Worm (Caenorhabditis elegans) whole organism, mixed stage, embryonic: Measurements from ENCODE around the gene Y22D7AL.16.

Source experiments
- bed-3 ChIP-seq: fragments of 200-800 bp; sonication (Bioruptor generic); optimal IDR thresholded peaks from 3 replicates; lab custom pipeline; 2018; ENCODE audit warnings: mild to moderate bottlenecking, missing genetic modification characterization, moderate library complexity, missing compliant biosample characterization
- blmp-1 ChIP-seq: fragments of 150-350 bp; optimal IDR thresholded peaks from 2 replicates; lab custom pipeline; 2014; ENCODE audit warnings: missing biosample characterization, missing genetic modification characterization
- ceh-43 ChIP-seq: fragments of 200-800 bp; sonication (Bioruptor generic); optimal IDR thresholded peaks from 2 replicates; lab custom pipeline; 2018; ENCODE audit warnings: mild to moderate bottlenecking, missing genetic modification characterization, moderate library complexity, missing compliant biosample characterization
- ceh-83 ChIP-seq: fragments of 200-800 bp; sonication (Bioruptor generic); optimal IDR thresholded peaks from 2 replicates; lab custom pipeline; 2018; ENCODE audit warnings: mild to moderate bottlenecking, missing genetic modification characterization, missing compliant biosample characterization
- ces-1 ChIP-seq: fragments of 150-350 bp; optimal IDR thresholded peaks from 2 replicates; lab custom pipeline; 2014; ENCODE audit warnings: missing biosample characterization, missing genetic modification reagents, missing genetic modification characterization
- cnd-1 ChIP-seq: fragments of 200-800 bp; sonication (Bioruptor generic); optimal IDR thresholded peaks from 2 replicates; lab custom pipeline; 2018; ENCODE audit warnings: mild to moderate bottlenecking, missing genetic modification characterization, missing compliant biosample characterization
- drap-1 ChIP-seq: fragments of 200-800 bp; sonication (Bioruptor generic); optimal IDR thresholded peaks from 3 replicates; lab custom pipeline; 2018; ENCODE audit warnings: mild to moderate bottlenecking, missing genetic modification characterization, missing compliant biosample characterization
- elt-1 ChIP-seq: sonication (generic microtip); optimal IDR thresholded peaks from 2 replicates; lab custom pipeline; 2017; ENCODE audit warnings: missing genetic modification characterization, mild to moderate bottlenecking, missing compliant biosample characterization, antibody characterized with exemption, moderate library complexity, borderline replicate concordance; ENCODE audit not compliant: insufficient read depth
- flh-1 ChIP-seq: fragments of 200-800 bp; sonication (Bioruptor generic); optimal IDR thresholded peaks from 2 replicates; lab custom pipeline; 2018; ENCODE audit warnings: mild to moderate bottlenecking, missing genetic modification characterization, moderate library complexity, missing compliant biosample characterization
- ham-2 ChIP-seq: fragments of 200-800 bp; sonication (Bioruptor generic); optimal IDR thresholded peaks from 2 replicates; lab custom pipeline; 2018; ENCODE audit warnings: mild to moderate bottlenecking, missing genetic modification characterization, missing compliant biosample characterization
- hlh-1 ChIP-seq: fragments of 150-350 bp; optimal IDR thresholded peaks from 2 replicates; lab custom pipeline; 2014; ENCODE audit warnings: missing biosample characterization, missing genetic modification reagents, missing genetic modification characterization
- lin-13 ChIP-seq: fragments of 150-350 bp; optimal IDR thresholded peaks from 2 replicates; lab custom pipeline; 2014; ENCODE audit warnings: missing biosample characterization, missing genetic modification characterization
- lin-32 ChIP-seq: fragments of 200-800 bp; sonication (Bioruptor generic); optimal IDR thresholded peaks from 2 replicates; lab custom pipeline; 2018; ENCODE audit warnings: mild to moderate bottlenecking, missing genetic modification characterization, missing compliant biosample characterization
- lsy-2 ChIP-seq: fragments of 150-350 bp; optimal IDR thresholded peaks from 2 replicates; lab custom pipeline; 2014; ENCODE audit warnings: missing biosample characterization, missing genetic modification characterization
- mab-5 ChIP-seq: fragments of 150-350 bp; optimal IDR thresholded peaks from 2 replicates; lab custom pipeline; 2014; ENCODE audit warnings: missing biosample characterization, missing genetic modification characterization
- mep-1 ChIP-seq: fragments of 150-350 bp; optimal IDR thresholded peaks from 2 replicates; lab custom pipeline; 2017; ENCODE audit warnings: missing biosample characterization, missing genetic modification reagents, missing genetic modification characterization, inconsistent platforms
- mls-2 ChIP-seq: sonication (generic microtip); optimal IDR thresholded peaks from 2 replicates; lab custom pipeline; 2016; ENCODE audit warnings: mild to moderate bottlenecking, missing genetic modification characterization, moderate library complexity, missing compliant biosample characterization
- nhr-12 ChIP-seq: fragments of 150-350 bp; optimal IDR thresholded peaks from 2 replicates; lab custom pipeline; 2014; ENCODE audit warnings: missing biosample characterization, missing genetic modification characterization
- nhr-237 ChIP-seq: fragments of 150-350 bp; optimal IDR thresholded peaks from 2 replicates; lab custom pipeline; 2014; ENCODE audit warnings: missing biosample characterization, missing genetic modification characterization
- nhr-28 ChIP-seq: fragments of 150-350 bp; optimal IDR thresholded peaks from 2 replicates; lab custom pipeline; 2014; ENCODE audit warnings: missing biosample characterization, missing genetic modification characterization
- nhr-76 ChIP-seq: sonication (generic microtip); optimal IDR thresholded peaks from 2 replicates; lab custom pipeline; 2017; ENCODE audit warnings: missing biosample characterization, missing genetic modification characterization
- sem-2 ChIP-seq: fragments of 200-800 bp; sonication (Bioruptor generic); optimal IDR thresholded peaks from 2 replicates; lab custom pipeline; 2018; ENCODE audit warnings: mild to moderate bottlenecking, missing genetic modification characterization, missing compliant biosample characterization
- snpc-4 ChIP-seq: fragments of 150-350 bp; optimal IDR thresholded peaks from 2 replicates; lab custom pipeline; 2014; ENCODE audit warnings: missing biosample characterization, missing genetic modification characterization
- sptf-1 ChIP-seq: sonication (generic microtip); optimal IDR thresholded peaks from 2 replicates; lab custom pipeline; 2017; ENCODE audit warnings: mild to moderate bottlenecking, missing genetic modification characterization, moderate library complexity, missing compliant biosample characterization
- tbx-8 ChIP-seq: fragments of 200-800 bp; sonication (Bioruptor generic); optimal IDR thresholded peaks from 2 replicates; lab custom pipeline; 2018; ENCODE audit warnings: mild to moderate bottlenecking, missing genetic modification characterization, moderate library complexity, missing compliant biosample characterization
- unc-120 ChIP-seq: sonication (generic microtip); optimal IDR thresholded peaks from 2 replicates; lab custom pipeline; 2017; ENCODE audit warnings: missing genetic modification characterization, missing compliant biosample characterization; ENCODE audit not compliant: poor library complexity, severe bottlenecking
- unc-39 ChIP-seq: fragments of 150-350 bp; optimal IDR thresholded peaks from 2 replicates; lab custom pipeline; 2014; ENCODE audit warnings: missing biosample characterization, missing genetic modification characterization
- zip-8 ChIP-seq: fragments of 150-350 bp; optimal IDR thresholded peaks from 2 replicates; lab custom pipeline; 2014; ENCODE audit warnings: missing biosample characterization, missing genetic modification characterization

Y22D7AL.16 gene

ce11 chrIII:1668519-1668918, 3.5 kb upstream of the Y22D7AL.16 start, which contains the start of gene glb-30:
Gene glb-30 (minus strand): TSS chrIII:1668619.
- no peak for TF ChIP-seq mab-5 (tag; lab: Kevin White, UChicago)
- no peak for TF ChIP-seq sptf-1 (tag; lab: Kevin White, UChicago)
- TF ChIP-seq flh-1 (GFP tag; lab: Kevin White, UChicago), result no peak
- TF ChIP-seq snpc-4 (tag; lab: Kevin White, UChicago), result no peak
- TF ChIP-seq nhr-28 (tag; lab: Kevin White, UChicago), result no peak
- no peak for TF ChIP-seq nhr-76
- TF ChIP-seq nhr-237, result no peak
- no peak for TF ChIP-seq lsy-2
- no peak for TF ChIP-seq drap-1 (GFP tag; lab: Kevin White, UChicago)
- TF ChIP-seq ham-2 (GFP tag; lab: Kevin White, UChicago), result no peak
- TF ChIP-seq nhr-12 (tag; lab: Kevin White, UChicago), result no peak
- no peak for TF ChIP-seq lin-32 (GFP tag; lab: Kevin White, UChicago)
- TF ChIP-seq sem-2 (GFP tag; lab: Kevin White, UChicago), result no peak
- no peak for TF ChIP-seq bed-3
- TF ChIP-seq tbx-8 (GFP tag; lab: Kevin White, UChicago), result no peak
- no peak for TF ChIP-seq zip-8 (tag; lab: Kevin White, UChicago)
- no peak for TF ChIP-seq hlh-1
- TF ChIP-seq lin-13 (tag; lab: Kevin White, UChicago), result no peak
- TF ChIP-seq, all 35 proteins: peak for 0

DNA sequence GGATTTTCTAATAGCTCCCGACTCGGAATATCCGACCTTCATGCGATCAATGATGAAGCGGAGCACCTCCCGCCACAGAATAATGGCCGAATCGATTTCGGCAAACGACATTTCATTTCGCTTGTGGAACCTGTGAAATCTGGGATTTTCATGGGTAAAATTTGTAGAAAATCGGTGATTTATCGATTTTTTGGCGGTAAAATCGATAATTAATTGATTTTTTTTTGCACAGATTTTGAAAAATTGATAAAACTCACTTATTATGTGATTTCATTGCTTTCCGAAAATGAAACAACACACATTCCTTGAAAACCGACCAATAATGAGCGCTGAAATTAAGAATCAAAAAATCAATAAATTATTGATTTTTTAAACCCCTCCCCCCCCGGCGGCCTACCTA, 1.9 kb upstream of the Y22D7AL.16 start:
- TF ChIP-seq zip-8 (tag; lab: Kevin White, UChicago), result no peak
- TF ChIP-seq drap-1 (GFP tag; lab: Kevin White, UChicago), result no peak
- no peak for TF ChIP-seq sem-2 (GFP tag; lab: Kevin White, UChicago)
- no peak for TF ChIP-seq tbx-8 (GFP tag; lab: Kevin White, UChicago)
- TF ChIP-seq bed-3, result no peak
- TF ChIP-seq nhr-28 (tag; lab: Kevin White, UChicago), result no peak
- no peak for TF ChIP-seq ceh-83 (GFP tag; lab: Kevin White, UChicago)

ce11 chrIII:1665799-1666308, 838 bp upstream of the Y22D7AL.16 start, which contains the start of gene Y22D7AR.3:
Gene Y22D7AR.3 (minus strand): TSS chrIII:1665849.
- TF ChIP-seq bed-3 (no peak), elt-1 (tag; lab: Kevin White, UChicago) (no peak), zip-8 (tag; lab: Kevin White, UChicago) (peak; percentile 40)

DNA sequence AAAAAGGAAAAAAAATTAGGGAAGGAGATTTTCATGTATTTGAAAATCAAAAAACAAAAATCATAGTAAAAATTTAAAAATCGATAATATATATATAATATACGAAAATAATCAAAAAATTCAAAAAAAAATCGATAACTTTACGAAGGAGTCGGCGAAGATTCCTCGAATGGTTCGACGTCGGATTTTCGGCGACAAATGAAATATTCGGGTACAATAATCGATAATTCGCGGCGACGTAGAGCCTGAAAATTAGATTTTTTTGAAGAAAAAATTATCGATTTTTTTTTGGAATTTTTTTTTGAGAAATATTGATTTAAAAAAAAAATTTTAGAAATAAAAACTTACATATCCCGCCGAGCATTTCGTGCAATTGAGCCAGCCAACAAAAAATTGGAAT, 357 bp upstream of the Y22D7AL.16 start:
- no peak for TF ChIP-seq lin-32 (GFP tag; lab: Kevin White, UChicago)
- no peak for TF ChIP-seq lsy-2
- TF ChIP-seq cnd-1 (tag; lab: Kevin White, UChicago), result no peak
- TF ChIP-seq ham-2 (GFP tag; lab: Kevin White, UChicago), result no peak
- TF ChIP-seq nhr-12 (tag; lab: Kevin White, UChicago), result no peak
- no peak for TF ChIP-seq nhr-76
- no peak for TF ChIP-seq mep-1 (tag; lab: Kevin White, UChicago)
- no peak for TF ChIP-seq drap-1 (GFP tag; lab: Kevin White, UChicago)
- TF ChIP-seq ces-1 (GFP tag; lab: Kevin White, UChicago), result no peak
- TF ChIP-seq tbx-8 (GFP tag; lab: Kevin White, UChicago), result no peak
- no peak for TF ChIP-seq zip-8 (tag; lab: Kevin White, UChicago)
- no peak for TF ChIP-seq elt-1 (tag; lab: Kevin White, UChicago)
- TF ChIP-seq sem-2 (GFP tag; lab: Kevin White, UChicago), result no peak
- TF ChIP-seq lin-13 (tag; lab: Kevin White, UChicago), result no peak
- no peak for TF ChIP-seq nhr-237
- no peak for TF ChIP-seq sptf-1 (tag; lab: Kevin White, UChicago)
- no peak for TF ChIP-seq blmp-1 (tag; lab: Kevin White, UChicago)
- no peak for TF ChIP-seq mab-5 (tag; lab: Kevin White, UChicago)

DNA sequence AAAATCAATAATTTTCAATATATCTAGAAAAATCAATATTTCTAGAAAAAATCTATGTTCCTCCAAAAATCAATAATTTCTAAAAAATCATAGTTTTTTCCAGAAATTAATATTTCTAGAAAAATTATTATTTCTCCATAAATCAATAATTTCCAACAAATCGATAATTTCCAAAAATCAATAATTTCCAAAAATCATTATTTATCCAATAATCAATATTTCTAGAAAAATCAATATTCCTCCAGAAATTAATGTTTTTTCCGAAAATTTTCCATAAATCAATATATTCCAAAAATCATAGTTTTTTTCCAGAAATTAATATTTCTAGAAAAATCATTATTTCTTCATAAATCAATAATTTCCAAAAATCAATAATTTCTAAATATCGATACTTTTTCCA, 2.0 kb downstream of the Y22D7AL.16 start:
- no peak for TF ChIP-seq flh-1 (GFP tag; lab: Kevin White, UChicago)
- TF ChIP-seq lin-32 (GFP tag; lab: Kevin White, UChicago), result no peak
- TF ChIP-seq mls-2, result no peak
- no peak for TF ChIP-seq lin-13 (tag; lab: Kevin White, UChicago)
- TF ChIP-seq nhr-12 (tag; lab: Kevin White, UChicago), result no peak
- no peak for TF ChIP-seq tbx-8 (GFP tag; lab: Kevin White, UChicago)
- TF ChIP-seq ceh-43 (GFP tag; lab: Kevin White, UChicago), result no peak
- TF ChIP-seq mep-1 (tag; lab: Kevin White, UChicago), result no peak
- no peak for TF ChIP-seq unc-39 (tag; lab: Kevin White, UChicago)
- TF ChIP-seq unc-120 (tag; lab: Kevin White, UChicago), result no peak
